Fruit fly (Drosophila melanogaster) whole organism, embryonic: Measurements from ENCODE around the gene pcm.

Experiments used
- Abd-B ChIP-seq: fragments of 200-800 bp; sonication (Bioruptor generic); optimal IDR thresholded peaks from 2 replicates; lab custom pipeline; 2018; ENCODE audit warnings: missing biosample characterization, mild to moderate bottlenecking, missing genetic modification characterization, moderate library complexity
- Adf1 ChIP-seq: fragments of 200-800 bp; sonication (Bioruptor generic); IDR thresholded peaks from 2 replicates; pipeline ENCODE4 v1.3.6; 2022; ENCODE audit warnings: missing biosample characterization, missing genetic modification characterization
- Atf6 ChIP-seq: fragments of 200-800 bp; sonication (Bioruptor generic); IDR thresholded peaks from 2 replicates; pipeline ENCODE4 v1.3.6; 2022; ENCODE audit warnings: missing biosample characterization, missing genetic modification characterization
- Awh ChIP-seq: fragments of 200-800 bp; sonication (Bioruptor generic); IDR thresholded peaks from 2 replicates; pipeline ENCODE4, ENCODE4 v1.3.6; 2022; ENCODE audit warnings: missing biosample characterization, missing genetic modification characterization
- CG11456 ChIP-seq: fragments of 200-800 bp; sonication (Bioruptor generic); IDR thresholded peaks from 3 replicates; pipeline ENCODE4 v1.3.6; 2022; ENCODE audit warnings: missing biosample characterization, missing genetic modification characterization
- CG11504 ChIP-seq: fragments of 200-800 bp; sonication (Bioruptor generic); optimal IDR thresholded peaks from 3 replicates; lab custom pipeline; 2019; ENCODE audit warnings: missing biosample characterization, mild to moderate bottlenecking, missing genetic modification characterization, moderate library complexity
- CG15514 ChIP-seq: fragments of 200-800 bp; sonication (Bioruptor generic); optimal IDR thresholded peaks from 3 replicates; lab custom pipeline; 2017; ENCODE audit warnings: missing biosample characterization, missing genetic modification characterization, mild to moderate bottlenecking, moderate library complexity, missing genetic modification reagents
- CG18262 ChIP-seq: fragments of 200-800 bp; optimal IDR thresholded peaks from 3 replicates; lab custom pipeline; 2019; ENCODE audit warnings: missing biosample characterization, mild to moderate bottlenecking, missing genetic modification characterization, moderate library complexity
- CG18599 ChIP-seq: fragments of 200-800 bp; sonication (Bioruptor generic); optimal IDR thresholded peaks from 3 replicates; lab custom pipeline; 2017; ENCODE audit warnings: missing biosample characterization, missing genetic modification characterization, mild to moderate bottlenecking, moderate library complexity, missing genetic modification reagents
- CG30403 ChIP-seq: fragments of 200-800 bp; sonication (Bioruptor generic); optimal IDR thresholded peaks from 3 replicates; lab custom pipeline; 2016; ENCODE audit warnings: missing biosample characterization, missing genetic modification characterization
- CG31365 ChIP-seq: fragments of 200-800 bp; sonication (Bioruptor generic); optimal IDR thresholded peaks from 2 replicates; lab custom pipeline; 2018; ENCODE audit warnings: missing biosample characterization, mild to moderate bottlenecking, missing genetic modification characterization
- CG32532 ChIP-seq: fragments of 200-800 bp; sonication (Bioruptor generic); IDR thresholded peaks from 2 replicates; pipeline ENCODE4 v1.3.6; 2022; ENCODE audit warnings: missing biosample characterization, missing genetic modification characterization
- CG33557 ChIP-seq: fragments of 200-800 bp; sonication (Bioruptor generic); optimal IDR thresholded peaks from 2 replicates; lab custom pipeline; 2019; ENCODE audit warnings: missing biosample characterization, mild to moderate bottlenecking, missing genetic modification characterization, moderate library complexity
- CG3995 ChIP-seq: fragments of 200-800 bp; sonication (Bioruptor generic); optimal IDR thresholded peaks from 3 replicates; lab custom pipeline; 2016; ENCODE audit warnings: missing biosample characterization, missing genetic modification characterization
- CG4282 ChIP-seq: fragments of 200-800 bp; sonication (Bioruptor generic); optimal IDR thresholded peaks from 2 replicates; lab custom pipeline; 2016; ENCODE audit warnings: missing biosample characterization, missing genetic modification characterization
- CG7839 ChIP-seq: fragments of 200-800 bp; sonication (Bioruptor generic); optimal IDR thresholded peaks from 3 replicates; lab custom pipeline; 2018; ENCODE audit warnings: missing biosample characterization, mild to moderate bottlenecking, missing genetic modification characterization, moderate library complexity
- CG8765 ChIP-seq: fragments of 200-800 bp; sonication (Bioruptor generic); IDR thresholded peaks from 2 replicates; pipeline ENCODE4 v1.3.6; 2022; ENCODE audit warnings: missing biosample characterization, missing genetic modification characterization
- CG9437 ChIP-seq: fragments of 200-800 bp; sonication (Bioruptor generic); optimal IDR thresholded peaks from 2 replicates; lab custom pipeline; 2018; ENCODE audit warnings: missing biosample characterization, mild to moderate bottlenecking, missing genetic modification characterization
- CG9727 ChIP-seq: fragments of 200-800 bp; sonication (Bioruptor generic); optimal IDR thresholded peaks from 3 replicates; lab custom pipeline; 2017; ENCODE audit warnings: missing biosample characterization, mild to moderate bottlenecking, missing genetic modification characterization
- CG9932 ChIP-seq: fragments of 200-800 bp; sonication (Bioruptor generic); IDR thresholded peaks from 2 replicates; pipeline ENCODE4 v1.3.6; 2022; ENCODE audit warnings: missing biosample characterization, missing genetic modification characterization
- Dll ChIP-seq: fragments of 200-800 bp; sonication (Bioruptor generic); IDR thresholded peaks from 4 replicates; pipeline ENCODE4 v1.3.6; 2022; ENCODE audit warnings: missing biosample characterization, missing genetic modification characterization; ENCODE audit not compliant: partially characterized antibody
- Fer3 ChIP-seq: fragments of 200-800 bp; sonication (Bioruptor generic); optimal IDR thresholded peaks from 2 replicates; lab custom pipeline; 2018; ENCODE audit warnings: missing biosample characterization, mild to moderate bottlenecking, missing genetic modification characterization, moderate library complexity
- H2.0 ChIP-seq: fragments of 200-800 bp; sonication (Bioruptor generic); IDR thresholded peaks from 2 replicates; pipeline ENCODE4 v1.3.6; 2022; ENCODE audit warnings: missing biosample characterization, missing genetic modification characterization
- Hr3 ChIP-seq: fragments of 200-800 bp; sonication (Bioruptor generic); optimal IDR thresholded peaks from 3 replicates; lab custom pipeline; 2016; ENCODE audit warnings: missing biosample characterization, missing genetic modification characterization
- Hsf ChIP-seq: fragments of 200-800 bp; sonication (Bioruptor generic); optimal IDR thresholded peaks from 3 replicates; lab custom pipeline; 2016; ENCODE audit warnings: missing biosample characterization, missing genetic modification characterization
- Meics ChIP-seq: fragments of 200-800 bp; sonication (Bioruptor generic); optimal IDR thresholded peaks from 2 replicates; lab custom pipeline; 2017; ENCODE audit warnings: missing biosample characterization, mild to moderate bottlenecking, missing genetic modification characterization
- Ptx1 ChIP-seq: fragments of 200-800 bp; sonication (Bioruptor generic); IDR thresholded peaks from 2 replicates; pipeline ENCODE4 v1.3.6; 2022; ENCODE audit warnings: missing biosample characterization, missing genetic modification characterization
- Sox102F ChIP-seq: fragments of 200-800 bp; sonication (Bioruptor generic); optimal IDR thresholded peaks from 2 replicates; lab custom pipeline; 2018; ENCODE audit warnings: missing biosample characterization, mild to moderate bottlenecking, missing genetic modification characterization, moderate library complexity
- ash1 ChIP-seq: fragments of 200-800 bp; sonication (Bioruptor generic); optimal IDR thresholded peaks from 2 replicates; lab custom pipeline; 2018; ENCODE audit warnings: missing biosample characterization, mild to moderate bottlenecking, missing genetic modification characterization
- bcd ChIP-seq: fragments of 200-800 bp; sonication (Bioruptor generic); optimal IDR thresholded peaks from 2 replicates; lab custom pipeline; 2017; ENCODE audit warnings: missing biosample characterization, mild to moderate bottlenecking, missing genetic modification characterization
- cad ChIP-seq: fragments of >200 bp; optimal IDR thresholded peaks from 2 replicates; lab custom pipeline; 2017; ENCODE audit warnings: missing biosample characterization, missing genetic modification characterization
- en ChIP-seq: fragments of 200-800 bp; sonication (Bioruptor generic); optimal IDR thresholded peaks from 2 replicates; lab custom pipeline; 2016; ENCODE audit warnings: missing biosample characterization, missing genetic modification characterization
- esg ChIP-seq: fragments of 200-800 bp; sonication (Bioruptor generic); conservative IDR thresholded peaks from 2 replicates; pipeline ENCODE4 v1.3.6; 2022; ENCODE audit warnings: missing biosample characterization, missing genetic modification characterization
- exex ChIP-seq: fragments of 200-800 bp; sonication (Bioruptor generic); optimal IDR thresholded peaks from 4 replicates; lab custom pipeline; 2018; ENCODE audit warnings: missing biosample characterization, mild to moderate bottlenecking, missing genetic modification characterization, moderate library complexity
- fd96Cb ChIP-seq: fragments of 200-800 bp; sonication (Bioruptor generic); optimal IDR thresholded peaks from 2 replicates; lab custom pipeline; 2018; ENCODE audit warnings: missing biosample characterization, mild to moderate bottlenecking, missing genetic modification characterization, moderate library complexity
- gce ChIP-seq: fragments of 200-800 bp; sonication (Bioruptor generic); IDR thresholded peaks from 3 replicates; pipeline ENCODE4 v1.3.6; 2022; ENCODE audit warnings: missing biosample characterization, missing genetic modification characterization
- ind ChIP-seq: fragments of 200-800 bp; sonication (Bioruptor generic); optimal IDR thresholded peaks from 3 replicates; lab custom pipeline; 2016; ENCODE audit warnings: missing biosample characterization, missing genetic modification characterization
- jing ChIP-seq: fragments of 200-800 bp; sonication (Bioruptor generic); optimal IDR thresholded peaks from 2 replicates; lab custom pipeline; 2018; ENCODE audit warnings: missing biosample characterization, mild to moderate bottlenecking, missing genetic modification characterization
- knrl ChIP-seq: fragments of 200-800 bp; sonication (Bioruptor generic); IDR thresholded peaks from 3 replicates; pipeline ENCODE4 v1.3.6; 2022; ENCODE audit warnings: missing biosample characterization, missing genetic modification characterization; ENCODE audit not compliant: partially characterized antibody
- nmo ChIP-seq: fragments of 200-800 bp; sonication (Bioruptor generic); optimal IDR thresholded peaks from 2 replicates; lab custom pipeline; 2018; ENCODE audit warnings: missing biosample characterization, mild to moderate bottlenecking, missing genetic modification characterization, moderate library complexity
- odd ChIP-seq: fragments of 200-800 bp; sonication (Bioruptor generic); optimal IDR thresholded peaks from 2 replicates; lab custom pipeline; 2017; ENCODE audit warnings: missing biosample characterization, mild to moderate bottlenecking, missing genetic modification characterization
- otp ChIP-seq: fragments of 200-800 bp; sonication (Bioruptor generic); IDR thresholded peaks from 3 replicates; pipeline ENCODE4, ENCODE4 v1.3.6; 2022; ENCODE audit warnings: missing biosample characterization, missing genetic modification characterization
- pan ChIP-seq, 4 experiments: fragments of >200 bp in 3 of 4; fragments of 200-800 bp in 1 of 4; sonication (Bioruptor generic) in 1 of 4; optimal IDR thresholded peaks in 3 of 4; IDR thresholded peaks in 1 of 4; 2 replicates each; pipeline versions ENCODE4 v1.3.6 to Lab custom; 2017 to 2022; ENCODE audit warnings: missing biosample characterization in 2 of 4, missing genetic modification characterization in 2 of 4, mixed read lengths in 1 of 4
- schlank ChIP-seq: fragments of 200-800 bp; sonication (Bioruptor generic); optimal IDR thresholded peaks from 2 replicates; lab custom pipeline; 2018; ENCODE audit warnings: missing biosample characterization, mild to moderate bottlenecking, missing genetic modification characterization
- slbo ChIP-seq: fragments of 200-800 bp; sonication (Bioruptor generic); IDR thresholded peaks from 2 replicates; pipeline ENCODE4 v1.3.6; 2022; ENCODE audit warnings: missing biosample characterization, missing genetic modification characterization
- ssp ChIP-seq: fragments of 200-800 bp; sonication (Bioruptor generic); IDR thresholded peaks from 2 replicates; pipeline ENCODE4 v1.3.6; 2022; ENCODE audit warnings: missing biosample characterization, missing genetic modification characterization
- ttk ChIP-seq: fragments of 200-800 bp; sonication (Bioruptor generic); IDR thresholded peaks from 2 replicates; pipeline ENCODE4 v2.1.2; 2022; ENCODE audit warnings: missing biosample characterization, missing genetic modification characterization
- vvl ChIP-seq: fragments of 200-800 bp; sonication (Bioruptor generic); IDR thresholded peaks from 2 replicates; pipeline ENCODE4 v1.3.6; 2022; ENCODE audit warnings: missing biosample characterization, missing genetic modification characterization
- zen ChIP-seq: fragments of 200-800 bp; sonication (Bioruptor generic); optimal IDR thresholded peaks from 3 replicates; lab custom pipeline; 2018; ENCODE audit warnings: missing biosample characterization, mild to moderate bottlenecking, missing genetic modification characterization, moderate library complexity
- zfh2 ChIP-seq: fragments of 200-800 bp; sonication (Bioruptor generic); optimal IDR thresholded peaks from 2 replicates; lab custom pipeline; 2016; ENCODE audit warnings: missing biosample characterization, missing genetic modification characterization

Gene pcm

dm6 chrX:19453138-19453537, 38.7 kb downstream of the pcm start (continued):
- TF ChIP-seq gce (GFP tag; lab: Robert Waterston, UW): no peak
- TF ChIP-seq Atf6 (GFP tag; lab: Robert Waterston, UW): peak; percentile 47; the same call in 1 of the 2 replicates
- no peak for TF ChIP-seq schlank (tag; lab: Kevin White, UChicago)
- TF ChIP-seq CG7839 (tag; lab: Kevin White, UChicago): peak; percentile 60
- no peak for TF ChIP-seq Dll (GFP tag; lab: Robert Waterston, UW)
- peak; percentile 28 for TF ChIP-seq CG18262 (tag; lab: Kevin White, UChicago)
- TF ChIP-seq en (GFP tag; lab: Kevin White, UChicago): no peak
- no peak for TF ChIP-seq CG8765 (GFP tag; lab: Robert Waterston, UW)
- peak; percentile 44 for TF ChIP-seq esg (GFP tag; lab: Robert Waterston, UW)
- no peak for TF ChIP-seq CG31365 (tag; lab: Kevin White, UChicago)
- TF ChIP-seq fd96Cb (tag; lab: Kevin White, UChicago): peak; percentile 37
- peak; percentile 34 for TF ChIP-seq bcd (GFP tag; lab: Kevin White, UChicago)
- TF ChIP-seq Adf1: no peak
- peak; percentile 26 for TF ChIP-seq Hsf (GFP tag; lab: Kevin White, UChicago)
- peak; percentile 12 for TF ChIP-seq CG9437 (GFP tag; lab: Kevin White, UChicago)
- TF ChIP-seq Ptx1 (GFP tag; lab: Robert Waterston, UW): peak; percentile 47; the same call in 1 of the 2 replicates
- peak; percentile 22 for TF ChIP-seq Hr3 (GFP tag; lab: Kevin White, UChicago)
- TF ChIP-seq H2.0 (GFP tag; lab: Robert Waterston, UW): peak; percentile 28; the same call in 1 of the 2 replicates
- no peak for TF ChIP-seq cad (GFP tag; lab: Kevin White, UChicago)
- peak; percentile 27; the same call in 1 of the 2 replicates for TF ChIP-seq CG9932 (GFP tag; lab: Robert Waterston, UW)
- no peak for TF ChIP-seq zen (tag; lab: Kevin White, UChicago)
- TF ChIP-seq CG11504 (tag; lab: Kevin White, UChicago): peak; percentile 67
- TF ChIP-seq ind: peak; percentile 34
- TF ChIP-seq nmo (GFP tag; lab: Kevin White, UChicago): peak; percentile 47
- no peak for TF ChIP-seq ash1
- TF ChIP-seq ttk (GFP tag; lab: Robert Waterston, UW): 0 out of 2 replicates have a peak, but pooled peaks have one; percentile 19
- TF ChIP-seq Fer3 (tag; lab: Kevin White, UChicago): peak; percentile 47
- TF ChIP-seq CG33557 (GFP tag; lab: Kevin White, UChicago): no peak
- TF ChIP-seq otp (GFP tag; lab: Robert Waterston, UW): no peak
- TF ChIP-seq slbo (GFP tag; lab: Robert Waterston, UW): peak; percentile 53
- TF ChIP-seq Abd-B (GFP tag; lab: Kevin White, UChicago): peak; percentile 38
- peak; percentile 20 for TF ChIP-seq jing (GFP tag; lab: Kevin White, UChicago)
- peak; percentile 45 for TF ChIP-seq Sox102F
- peak; percentile 63 for TF ChIP-seq Meics (GFP tag; lab: Kevin White, UChicago)
- TF ChIP-seq CG18599: peak; percentile 80
- TF ChIP-seq Awh: 0 out of 2 replicates have a peak, but pooled peaks have one; percentile 15
- no peak for TF ChIP-seq exex (tag; lab: Kevin White, UChicago)
- peak; percentile 32; the same call in 1 of the 2 replicates for TF ChIP-seq CG32532 (GFP tag; lab: Robert Waterston, UW)
- TF ChIP-seq odd (GFP tag; lab: Kevin White, UChicago): peak; percentile 9
- peak; percentile 32 for TF ChIP-seq CG30403 (GFP tag; lab: Kevin White, UChicago)
- TF ChIP-seq knrl (GFP tag; lab: Robert Waterston, UW): no peak
- TF ChIP-seq ssp (GFP tag; lab: Robert Waterston, UW): 0 out of 2 replicates have a peak, but pooled peaks have one; percentile 24
- TF ChIP-seq vvl (GFP tag; lab: Robert Waterston, UW): peak; percentile 51
- TF ChIP-seq CG9727 (GFP tag; lab: Kevin White, UChicago): peak; percentile 36
- no peak for TF ChIP-seq zfh2 (GFP tag; lab: Kevin White, UChicago)
- 0 out of 3 replicates have a peak, but pooled peaks have one; percentile 45 for TF ChIP-seq CG11456 (GFP tag; lab: Robert Waterston, UW)
- no peak for TF ChIP-seq CG4282 (GFP tag; lab: Kevin White, UChicago)
- TF ChIP-seq pan (optimal IDR thresholded peaks at IDR 0.05; lab: Kevin White, UChicago): no peak
- TF ChIP-seq pan (GFP tag; optimal IDR thresholded peaks at IDR 0.05 in 1 of 2, IDR thresholded peaks at IDR 0.05 in 1 of 2): peak in 1 of 2 experiments; percentile 51
- TF ChIP-seq CG15514: peak; percentile 39
- TF ChIP-seq CG3995: no peak
